Worm (Caenorhabditis elegans) whole organism, L1 larva: ENCODE data around the gene arrd-3.
A peak's percentile ranks its signal among the peaks of the same experiment; 100 is the strongest.

Experiments used
- C04F5.9 ChIP-seq: sonication (generic microtip); optimal IDR thresholded peaks from 2 replicates; lab custom pipeline; 2016; ENCODE audit warnings: missing genetic modification characterization, missing compliant biosample characterization
- C16A3.4 ChIP-seq: fragments of 150-350 bp; optimal IDR thresholded peaks from 2 replicates; lab custom pipeline; 2014; ENCODE audit warnings: missing biosample characterization, missing genetic modification characterization
- C34B4.2 ChIP-seq: sonication (generic microtip); optimal IDR thresholded peaks from 2 replicates; lab custom pipeline; 2017; ENCODE audit warnings: mild to moderate bottlenecking, missing genetic modification characterization, missing compliant biosample characterization
- alr-1 ChIP-seq: fragments of 200-800 bp; sonication (Bioruptor generic); optimal IDR thresholded peaks from 2 replicates; lab custom pipeline; 2018; ENCODE audit warnings: borderline replicate concordance, mild to moderate bottlenecking, missing genetic modification characterization, missing compliant biosample characterization
- aly-2 ChIP-seq: fragments of 150-350 bp; optimal IDR thresholded peaks from 2 replicates; lab custom pipeline; 2014; ENCODE audit warnings: missing biosample characterization, missing genetic modification characterization
- ceh-63 ChIP-seq: fragments of 200-800 bp; sonication (Bioruptor generic); optimal IDR thresholded peaks from 2 replicates; lab custom pipeline; 2018; ENCODE audit warnings: mild to moderate bottlenecking, missing genetic modification characterization, missing compliant biosample characterization
- ceh-8 ChIP-seq: fragments of 200-800 bp; sonication (Bioruptor generic); optimal IDR thresholded peaks from 2 replicates; lab custom pipeline; 2018; ENCODE audit warnings: mild to moderate bottlenecking, missing genetic modification characterization, moderate library complexity, missing compliant biosample characterization
- ceh-88 ChIP-seq: fragments of 200-800 bp; sonication (Bioruptor generic); IDR thresholded peaks from 2 replicates; pipeline ENCODE4 v1.3.6; 2022; ENCODE audit warnings: missing genetic modification characterization, missing compliant biosample characterization
- dpl-1 ChIP-seq, 3 experiments: fragments of 150-350 bp in 2 of 3; sonication (generic microtip) in 1 of 3; optimal IDR thresholded peaks; 2 replicates each; lab custom pipeline; 2014 to 2017; ENCODE audit warnings: missing biosample characterization in 3 of 3, missing genetic modification characterization in 3 of 3, missing genetic modification reagents in 3 of 3
- dsc-1 ChIP-seq: sonication (generic microtip); optimal IDR thresholded peaks from 2 replicates; lab custom pipeline; 2016; ENCODE audit warnings: mild to moderate bottlenecking, missing genetic modification characterization, missing compliant biosample characterization
- efl-1 ChIP-seq, 4 experiments: fragments of 150-350 bp; optimal IDR thresholded peaks in 3 of 4; peaks in 1 of 4; 1 replicate in 1 of 4; 2 replicates in 3 of 4; lab custom pipeline; 2014; ENCODE audit warnings: missing biosample characterization in 2 of 4, missing genetic modification characterization in 2 of 4, missing genetic modification reagents in 2 of 4
- efl-3 ChIP-seq: fragments of 200-800 bp; sonication (Bioruptor generic); optimal IDR thresholded peaks from 2 replicates; lab custom pipeline; 2018; ENCODE audit warnings: mild to moderate bottlenecking, missing genetic modification characterization, missing compliant biosample characterization
- egl-13 ChIP-seq: sonication (generic microtip); optimal IDR thresholded peaks from 2 replicates; lab custom pipeline; 2016; ENCODE audit warnings: missing genotype, missing genetic modification reagents, missing genetic modification characterization, missing compliant biosample characterization
- egl-27 ChIP-seq, 2 experiments: fragments of 150-350 bp in 1 of 2; sonication (generic microtip); optimal IDR thresholded peaks; 3 replicates each; lab custom pipeline; 2017 to 2018; ENCODE audit warnings: missing biosample characterization in 2 of 2, missing genetic modification characterization in 2 of 2, missing genetic modification reagents in 2 of 2
- elt-3 ChIP-seq, 6 experiments: fragments of 150-350 bp in 1 of 6; sonication (generic microtip); optimal IDR thresholded peaks; 2 replicates each; lab custom pipeline; 2017 to 2018; ENCODE audit warnings: missing biosample characterization in 6 of 6, missing genetic modification characterization in 6 of 6, inconsistent platforms in 1 of 6
- fkh-4 ChIP-seq: sonication (generic microtip); optimal IDR thresholded peaks from 2 replicates; lab custom pipeline; 2016; ENCODE audit warnings: missing compliant biosample characterization, missing genetic modification characterization, borderline replicate concordance
- fkh-8 ChIP-seq: sonication (generic microtip); optimal IDR thresholded peaks from 2 replicates; lab custom pipeline; 2016; ENCODE audit warnings: mild to moderate bottlenecking, missing genetic modification characterization, missing compliant biosample characterization
- fos-1 ChIP-seq: fragments of 150-350 bp; optimal IDR thresholded peaks from 2 replicates; lab custom pipeline; 2014; ENCODE audit warnings: missing biosample characterization, missing genetic modification characterization
- hlh-17 ChIP-seq: fragments of 200-800 bp; sonication (Bioruptor generic); optimal IDR thresholded peaks from 2 replicates; lab custom pipeline; 2018; ENCODE audit warnings: missing genetic modification characterization, mild to moderate bottlenecking, missing compliant biosample characterization, moderate library complexity, borderline replicate concordance
- irx-1 ChIP-seq: sonication (generic microtip); optimal IDR thresholded peaks from 2 replicates; lab custom pipeline; 2016; ENCODE audit warnings: missing genetic modification characterization, missing compliant biosample characterization
- isw-1 ChIP-seq: fragments of 200-800 bp; sonication (Bioruptor generic); IDR thresholded peaks from 2 replicates; pipeline ENCODE4 v1.3.6; 2022; ENCODE audit warnings: missing genetic modification characterization, missing compliant biosample characterization
- jun-1 ChIP-seq: fragments of 150-350 bp; optimal IDR thresholded peaks from 2 replicates; lab custom pipeline; 2014; ENCODE audit warnings: missing biosample characterization, missing genetic modification reagents, missing genetic modification characterization
- lin-14 ChIP-seq: fragments of 200-800 bp; sonication (Bioruptor generic); optimal IDR thresholded peaks from 2 replicates; lab custom pipeline; 2018; ENCODE audit warnings: mild to moderate bottlenecking, missing genetic modification characterization, moderate library complexity, missing compliant biosample characterization
- lin-35 ChIP-seq, 2 experiments: fragments of 150-350 bp; optimal IDR thresholded peaks; 2 replicates each; lab custom pipeline; 2014; ENCODE audit warnings: missing biosample characterization in 2 of 2, missing genetic modification characterization in 2 of 2, missing genetic modification reagents in 2 of 2
- lin-39 ChIP-seq: fragments of 150-350 bp; optimal IDR thresholded peaks from 2 replicates; lab custom pipeline; 2014; ENCODE audit warnings: missing biosample characterization, missing genetic modification reagents, missing genetic modification characterization
- nhr-11 ChIP-seq: fragments of 150-350 bp; optimal IDR thresholded peaks from 2 replicates; lab custom pipeline; 2014; ENCODE audit warnings: missing biosample characterization, missing genetic modification characterization
- nhr-19 ChIP-seq: fragments of 200-800 bp; sonication (Bioruptor generic); conservative IDR thresholded peaks from 2 replicates; pipeline ENCODE4 v1.3.6; 2022; ENCODE audit warnings: missing genetic modification characterization, missing compliant biosample characterization
- nhr-237 ChIP-seq: fragments of 150-350 bp; optimal IDR thresholded peaks from 2 replicates; lab custom pipeline; 2014; ENCODE audit warnings: missing biosample characterization, missing genetic modification characterization
- nhr-28 ChIP-seq: fragments of 150-350 bp; optimal IDR thresholded peaks from 2 replicates; lab custom pipeline; 2014; ENCODE audit warnings: missing biosample characterization, missing genetic modification characterization
- nhr-47 ChIP-seq: sonication (generic microtip); optimal IDR thresholded peaks from 2 replicates; lab custom pipeline; 2016; ENCODE audit warnings: mild to moderate bottlenecking, missing genetic modification characterization, moderate library complexity, missing compliant biosample characterization
- nhr-71 ChIP-seq: sonication (generic microtip); optimal IDR thresholded peaks from 2 replicates; lab custom pipeline; 2016; ENCODE audit warnings: mild to moderate bottlenecking, missing genetic modification characterization, moderate library complexity, missing compliant biosample characterization
- nhr-76 ChIP-seq: sonication (generic microtip); optimal IDR thresholded peaks from 2 replicates; lab custom pipeline; 2017; ENCODE audit warnings: missing biosample characterization, missing genetic modification characterization
- nhr-84 ChIP-seq: sonication (generic microtip); optimal IDR thresholded peaks from 2 replicates; lab custom pipeline; 2017; ENCODE audit warnings: missing biosample characterization, missing genetic modification characterization
- nhr-85 ChIP-seq: sonication (generic microtip); peaks from one replicate; lab custom pipeline; 2016; ENCODE audit warnings: missing genetic modification characterization, inconsistent platforms, missing compliant biosample characterization
- nhr-90 ChIP-seq: sonication (generic microtip); optimal IDR thresholded peaks from 2 replicates; lab custom pipeline; 2016; ENCODE audit warnings: mild to moderate bottlenecking, missing genetic modification characterization, missing compliant biosample characterization; ENCODE audit not compliant: poor library complexity
- pag-3 ChIP-seq: sonication (generic microtip); optimal IDR thresholded peaks from 2 replicates; lab custom pipeline; 2017; ENCODE audit warnings: missing genetic modification characterization, mild to moderate bottlenecking, missing compliant biosample characterization, antibody characterized with exemption, borderline replicate concordance; ENCODE audit not compliant: insufficient read depth
- rnt-1 ChIP-seq: sonication (generic microtip); optimal IDR thresholded peaks from 2 replicates; lab custom pipeline; 2016; ENCODE audit warnings: mild to moderate bottlenecking, missing genetic modification characterization, moderate library complexity, missing compliant biosample characterization
- skn-1 ChIP-seq: fragments of 150-350 bp; optimal IDR thresholded peaks from 2 replicates; lab custom pipeline; 2014; ENCODE audit warnings: missing biosample characterization, missing genetic modification characterization
- sox-4 ChIP-seq: sonication (generic microtip); optimal IDR thresholded peaks from 2 replicates; lab custom pipeline; 2016; ENCODE audit warnings: missing genetic modification characterization, missing compliant biosample characterization
- swsn-7 ChIP-seq: sonication (generic microtip); optimal IDR thresholded peaks from 2 replicates; lab custom pipeline; 2016; ENCODE audit warnings: missing genetic modification characterization, missing compliant biosample characterization
- tbx-2 ChIP-seq: sonication (generic microtip); optimal IDR thresholded peaks from 2 replicates; lab custom pipeline; 2016; ENCODE audit warnings: missing genetic modification characterization, missing compliant biosample characterization
- tlp-1 ChIP-seq: fragments of 150-350 bp; optimal IDR thresholded peaks from 2 replicates; lab custom pipeline; 2014; ENCODE audit warnings: missing biosample characterization, missing genetic modification characterization
- unc-130 ChIP-seq: fragments of 150-350 bp; optimal IDR thresholded peaks from 2 replicates; lab custom pipeline; 2017; ENCODE audit warnings: missing biosample characterization, missing genetic modification characterization, inconsistent platforms
- unc-86 ChIP-seq: sonication (generic microtip); optimal IDR thresholded peaks from 2 replicates; lab custom pipeline; 2016; ENCODE audit warnings: missing genetic modification characterization, missing compliant biosample characterization
- vab-15 ChIP-seq: sonication (generic microtip); optimal IDR thresholded peaks from 2 replicates; lab custom pipeline; 2017; ENCODE audit warnings: missing genotype, mild to moderate bottlenecking, missing genetic modification characterization, missing compliant biosample characterization
- xbp-1 ChIP-seq: sonication (generic microtip); optimal IDR thresholded peaks from 2 replicates; lab custom pipeline; 2016; ENCODE audit warnings: missing genetic modification characterization, missing compliant biosample characterization
- zag-1 ChIP-seq: fragments of 150-350 bp; optimal IDR thresholded peaks from 2 replicates; lab custom pipeline; 2014; ENCODE audit warnings: missing biosample characterization, missing genetic modification characterization
- zip-4 ChIP-seq: fragments of 200-800 bp; sonication (Bioruptor generic); optimal IDR thresholded peaks from 2 replicates; lab custom pipeline; 2018; ENCODE audit warnings: mild to moderate bottlenecking, missing genetic modification characterization, moderate library complexity, missing compliant biosample characterization
- ztf-11 ChIP-seq, 2 experiments: sonication (generic microtip); optimal IDR thresholded peaks; 2 replicates each; lab custom pipeline; 2016 to 2017; ENCODE audit warnings: missing genetic modification characterization in 2 of 2, missing biosample characterization in 1 of 2, missing compliant biosample characterization in 1 of 2
- ztf-4 ChIP-seq: fragments of 150-350 bp; optimal IDR thresholded peaks from 2 replicates; lab custom pipeline; 2014; ENCODE audit warnings: missing biosample characterization, missing genetic modification characterization

The arrd-3 gene

DNA sequence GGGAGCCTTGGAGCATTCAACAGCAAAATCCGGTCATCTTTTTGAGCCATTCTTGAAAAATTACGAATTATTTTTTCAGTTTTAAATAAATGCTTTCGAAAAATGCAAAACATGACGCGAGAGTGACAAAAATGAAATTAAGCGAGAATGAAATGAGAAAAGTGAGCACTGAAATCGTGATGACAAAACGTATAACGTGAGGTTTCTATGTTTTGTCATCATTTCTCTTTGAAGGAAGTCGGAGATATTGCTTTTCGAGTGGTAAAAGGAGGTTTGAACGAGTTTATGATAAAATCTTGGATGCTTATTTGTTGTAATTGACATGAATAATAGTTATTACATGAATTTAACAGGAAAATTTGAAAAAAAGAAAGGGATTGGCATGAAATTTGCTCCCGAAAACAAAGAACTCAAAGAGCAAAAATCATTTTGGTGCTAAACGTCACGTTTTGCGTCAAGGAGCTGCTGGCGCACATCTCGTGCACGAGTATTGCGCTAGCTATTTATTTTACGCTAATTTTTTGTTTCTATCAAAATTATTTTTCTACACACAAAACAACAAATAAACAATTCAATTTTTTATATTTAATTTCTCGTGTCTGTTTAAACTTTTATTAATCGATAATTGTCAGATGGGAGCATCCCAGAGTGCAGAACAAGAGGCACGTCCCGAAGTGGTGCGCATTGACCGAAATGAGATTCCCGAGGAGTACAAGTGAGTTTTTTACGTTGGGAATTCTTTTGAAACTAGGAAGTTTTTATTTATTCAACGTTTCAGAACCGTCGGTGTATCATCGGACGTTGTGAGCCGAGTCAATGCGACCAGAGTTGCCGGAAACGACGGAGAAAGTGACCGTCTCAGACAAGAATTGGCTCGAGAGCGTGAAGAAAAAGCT is 4.3 kb downstream of the arrd-3 start, which contains the start of the genes gss-1 and chch-3 (continued):
- TF ChIP-seq nhr-84 (tag; lab: Kevin White, UChicago) = no peak
- TF ChIP-seq pag-3 = no peak
- peak; percentile 21 for TF ChIP-seq unc-86 (tag; lab: Kevin White, UChicago)
- TF ChIP-seq nhr-76 (tag; lab: Kevin White, UChicago) = no peak
- TF ChIP-seq tlp-1 (tag; lab: Kevin White, UChicago) = no peak
- no peak for TF ChIP-seq fkh-4 (tag; lab: Kevin White, UChicago)
- TF ChIP-seq jun-1 = no peak
- peak; percentile 65 for TF ChIP-seq xbp-1 (tag; lab: Kevin White, UChicago)
- TF ChIP-seq hlh-17 (GFP tag; lab: Kevin White, UChicago) = no peak
- TF ChIP-seq lin-35 (GFP tag; optimal IDR thresholded peaks at IDR 0.05; lab: Kevin White, UChicago) = peak; percentile 75 to 81
- peak; percentile 80 for TF ChIP-seq nhr-71 (tag; lab: Kevin White, UChicago)
- peak; percentile 28 for TF ChIP-seq nhr-90 (tag; lab: Kevin White, UChicago)
- no peak for TF ChIP-seq fos-1
- TF ChIP-seq rnt-1 (tag; lab: Kevin White, UChicago) = peak; percentile 79
- TF ChIP-seq isw-1 (GFP tag; lab: Robert Waterston, UW) = peak; percentile 63
- no peak for TF ChIP-seq alr-1 (tag; lab: Kevin White, UChicago)
- TF ChIP-seq skn-1 (tag; lab: Kevin White, UChicago) = peak; percentile 68
- TF ChIP-seq sox-4 (tag; lab: Kevin White, UChicago) = no peak
- TF ChIP-seq fkh-8 (tag; lab: Kevin White, UChicago) = peak; percentile 42
- peak; percentile 24 for TF ChIP-seq C04F5.9 (tag; lab: Kevin White, UChicago)
- TF ChIP-seq swsn-7 = peak; percentile 66
- no peak for TF ChIP-seq efl-3 (GFP tag; lab: Kevin White, UChicago)
- TF ChIP-seq efl-1 (optimal IDR thresholded peaks at IDR 0.05; lab: Kevin White, UChicago) = peak; percentile 68 to 77
- TF ChIP-seq efl-1 (GFP tag; optimal IDR thresholded peaks at IDR 0.05 in 1 of 2; lab: Kevin White, UChicago) = peak; percentile 70 to 96
- TF ChIP-seq ceh-8 (GFP tag; lab: Kevin White, UChicago) = peak; percentile 24
- no peak for TF ChIP-seq ceh-63
- peak; percentile 74 for TF ChIP-seq nhr-47 (tag; lab: Kevin White, UChicago)
- peak; percentile 49 for TF ChIP-seq lin-39 (tag; lab: Kevin White, UChicago)
- TF ChIP-seq vab-15 = no peak
- TF ChIP-seq dsc-1 (tag; lab: Kevin White, UChicago) = no peak
- TF ChIP-seq nhr-237 (tag; lab: Kevin White, UChicago) = no peak
- TF ChIP-seq aly-2 (tag; lab: Kevin White, UChicago) = peak; percentile 22
- peak; percentile 61 for TF ChIP-seq nhr-11
- TF ChIP-seq lin-14 (GFP tag; lab: Kevin White, UChicago) = peak; percentile 81
- TF ChIP-seq elt-3 (tag; optimal IDR thresholded peaks at IDR 0.05; lab: Kevin White, UChicago) = no peak
- TF ChIP-seq irx-1 (tag; lab: Kevin White, UChicago) = no peak
- TF ChIP-seq egl-27 (tag; optimal IDR thresholded peaks at IDR 0.05; lab: Kevin White, UChicago) = no peak
- TF ChIP-seq ztf-4 = no peak
- TF ChIP-seq unc-130 (tag; lab: Kevin White, UChicago) = peak; percentile 39
- no peak for TF ChIP-seq zag-1 (tag; lab: Kevin White, UChicago)
- peak; percentile 80 for TF ChIP-seq nhr-85 (tag; lab: Kevin White, UChicago)
- peak; percentile 38 for TF ChIP-seq C16A3.4 (tag; lab: Kevin White, UChicago)
- peak; percentile 77 for TF ChIP-seq nhr-19 (GFP tag; lab: Robert Waterston, UW)
- TF ChIP-seq egl-13 = peak; percentile 33
- TF ChIP-seq dpl-1 (GFP tag; optimal IDR thresholded peaks at IDR 0.05; lab: Kevin White, UChicago) = peak; percentile 44 to 77 (median 75)
- no peak for TF ChIP-seq C34B4.2
- TF ChIP-seq tbx-2 (tag; lab: Kevin White, UChicago) = peak; percentile 68
- TF ChIP-seq nhr-28 (tag; lab: Kevin White, UChicago) = no peak
- no peak for TF ChIP-seq ztf-11 (tag; optimal IDR thresholded peaks at IDR 0.05; lab: Kevin White, UChicago)
- TF ChIP-seq ceh-88 (GFP tag; lab: Robert Waterston, UW) = no peak
- no peak for TF ChIP-seq zip-4
